Worm (Caenorhabditis elegans): ENCODE measurements around the gene srh-130.

DNA sequence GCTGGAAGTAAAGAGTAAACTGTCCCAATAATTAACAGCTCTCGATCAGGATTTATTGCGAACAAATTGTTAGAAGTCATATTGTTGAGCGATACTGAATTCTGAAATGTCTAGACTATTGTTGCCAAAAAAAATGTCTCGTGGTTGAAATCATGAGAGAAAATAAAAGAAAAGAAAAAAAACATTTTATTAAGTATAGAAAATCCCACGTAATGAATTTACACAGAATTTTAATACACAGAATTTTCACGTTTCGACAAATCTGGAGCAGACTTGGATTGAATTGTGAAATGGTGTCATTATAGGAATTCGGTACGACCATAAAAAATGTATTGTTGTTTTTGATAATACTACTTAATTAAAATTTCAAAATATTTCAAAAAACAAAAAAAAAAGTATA is 21.9 kb downstream of the srh-130 start, which contains the start of gene srt-65:
- TF ChIP-seq sea-2 (GFP tag; IDR thresholded peaks at IDR 0.05), result no peak
- no peak for TF ChIP-seq pha-4 (tag; optimal IDR thresholded peaks at IDR 0.05)
- TF ChIP-seq unc-130 (GFP tag; optimal IDR thresholded peaks at IDR 0.05), result no peak
- no peak for TF ChIP-seq attf-3 (GFP tag; conservative IDR thresholded peaks at IDR 0.05)
- no peak for TF ChIP-seq lin-35 (GFP tag; optimal IDR thresholded peaks at IDR 0.05)
- TF ChIP-seq ama-1 (optimal IDR thresholded peaks at IDR 0.05), result no peak
- no peak for TF ChIP-seq ama-1 (GFP tag; optimal IDR thresholded peaks at IDR 0.05)
- no peak for TF ChIP-seq dpff-1 (tag; optimal IDR thresholded peaks at IDR 0.05)
- TF ChIP-seq dpl-1 (GFP tag; optimal IDR thresholded peaks at IDR 0.05), result no peak
- TF ChIP-seq cebp-2 (GFP tag; IDR thresholded peaks at IDR 0.05), result no peak
- no peak for TF ChIP-seq egl-44 (GFP tag; IDR thresholded peaks at IDR 0.05)
- no peak for TF ChIP-seq F22D6.2 (tag; optimal IDR thresholded peaks at IDR 0.05)
- no peak for TF ChIP-seq egl-18 (GFP tag; IDR thresholded peaks at IDR 0.05)
- no peak for TF ChIP-seq madf-8 (GFP tag; conservative IDR thresholded peaks at IDR 0.05)

Data from whole organism, young adult.